Fruit fly (Drosophila melanogaster) whole organism, wandering third instar larva: ENCODE measurements around the gene Rab3-GAP.

ENCODE experiments used
- Abd-B ChIP-seq: fragments of >200 bp; optimal IDR thresholded peaks from 2 replicates; lab custom pipeline; 2017; ENCODE audit warnings: missing biosample characterization, missing genetic modification characterization
- CG32264 ChIP-seq: fragments of 200-800 bp; sonication (Bioruptor generic); optimal IDR thresholded peaks from 2 replicates; lab custom pipeline; 2016; ENCODE audit warnings: missing biosample characterization, missing genetic modification characterization
- CG9705 ChIP-seq: fragments of 200-800 bp; sonication (Bioruptor generic); optimal IDR thresholded peaks from 2 replicates; lab custom pipeline; 2018; ENCODE audit warnings: missing biosample characterization, mild to moderate bottlenecking, missing genetic modification characterization
- CrebA ChIP-seq: fragments of 200-800 bp; sonication (Bioruptor generic); optimal IDR thresholded peaks from 2 replicates; lab custom pipeline; 2016; ENCODE audit warnings: missing biosample characterization, mild to moderate bottlenecking, missing genetic modification characterization, borderline replicate concordance
- Dif ChIP-seq: fragments of 200-275, 200-300 bp; sonication (Bioruptor generic); optimal IDR thresholded peaks from 2 replicates; lab custom pipeline; 2018; ENCODE audit warnings: missing biosample characterization, missing genetic modification characterization; ENCODE audit not compliant: partially characterized antibody
- HLH106 ChIP-seq: fragments of 200-800 bp; optimal IDR thresholded peaks from 3 replicates; lab custom pipeline; 2019; ENCODE audit warnings: missing biosample characterization, mild to moderate bottlenecking, missing genetic modification characterization, moderate library complexity
- Hnf4 ChIP-seq: fragments of 200-800 bp; sonication (Bioruptor generic); optimal IDR thresholded peaks from 2 replicates; lab custom pipeline; 2016; ENCODE audit warnings: missing biosample characterization, mild to moderate bottlenecking, missing genetic modification characterization
- Hr83 ChIP-seq: fragments of 200-300 bp; sonication (Bioruptor generic); optimal IDR thresholded peaks from 2 replicates; lab custom pipeline; 2016; ENCODE audit warnings: missing biosample characterization, mild to moderate bottlenecking, missing genetic modification characterization, moderate library complexity; ENCODE audit not compliant: poor library complexity, severe bottlenecking
- Mio ChIP-seq: sonication (Bioruptor generic); optimal IDR thresholded peaks from 2 replicates; lab custom pipeline; 2016; ENCODE audit warnings: missing biosample characterization, missing genetic modification characterization
- Myc ChIP-seq: fragments of >200 bp; optimal IDR thresholded peaks from 2 replicates; lab custom pipeline; 2017
- N ChIP-seq: fragments of >200 bp; optimal IDR thresholded peaks from 2 replicates; lab custom pipeline; 2018; ENCODE audit warnings: missing biosample characterization, missing external identifiers, missing genetic modification characterization
- OdsH ChIP-seq: fragments of 200-800 bp; sonication (Bioruptor generic); optimal IDR thresholded peaks from 2 replicates; lab custom pipeline; 2016; ENCODE audit warnings: missing biosample characterization, mild to moderate bottlenecking, missing genetic modification characterization
- Rel ChIP-seq, 2 experiments: fragments of 200-800 bp; sonication (Bioruptor generic) in 1 of 2; optimal IDR thresholded peaks; 2 replicates in 1 of 2; 3 replicates in 1 of 2; lab custom pipeline; 2016 to 2019; ENCODE audit warnings: mild to moderate bottlenecking in 2 of 2, missing biosample characterization in 2 of 2, missing genetic modification characterization in 2 of 2, moderate library complexity in 1 of 2
- Sp1 ChIP-seq: fragments of 200-800 bp; sonication (Bioruptor generic); optimal IDR thresholded peaks from 3 replicates; lab custom pipeline; 2019; ENCODE audit warnings: missing biosample characterization, mild to moderate bottlenecking, missing genetic modification characterization, moderate library complexity
- Vsx2 ChIP-seq: fragments of 200-300, 225-300 bp; sonication (Bioruptor generic); optimal IDR thresholded peaks from 2 replicates; lab custom pipeline; 2018; ENCODE audit warnings: missing biosample characterization, missing genetic modification characterization; ENCODE audit not compliant: partially characterized antibody
- br ChIP-seq: fragments of 200-800 bp; sonication (Bioruptor generic); optimal IDR thresholded peaks from 2 replicates; lab custom pipeline; 2016; ENCODE audit warnings: missing biosample characterization, missing genetic modification characterization
- brk ChIP-seq: fragments of 200-800 bp; sonication (Bioruptor generic); optimal IDR thresholded peaks from 2 replicates; lab custom pipeline; 2016; ENCODE audit warnings: missing biosample characterization, mild to moderate bottlenecking, missing genetic modification characterization
- dl ChIP-seq, 2 experiments: fragments of 175-275, 200-275 bp in 1 of 2; fragments of 200-275 bp in 1 of 2; sonication (Bioruptor generic); optimal IDR thresholded peaks; lab custom pipeline; 2018; ENCODE audit warnings: mild to moderate bottlenecking in 2 of 2, missing biosample characterization in 2 of 2, missing genetic modification characterization in 2 of 2, moderate library complexity in 2 of 2; ENCODE audit not compliant: partially characterized antibody in 2 of 2, insufficient read depth in 1 of 2
- dmrt93B ChIP-seq: fragments of 200-800 bp; sonication (Bioruptor generic); optimal IDR thresholded peaks from 2 replicates; lab custom pipeline; 2018; ENCODE audit warnings: missing biosample characterization, mild to moderate bottlenecking, missing genetic modification characterization
- dsf ChIP-seq: sonication (Bioruptor generic); optimal IDR thresholded peaks from 2 replicates; lab custom pipeline; 2016; ENCODE audit warnings: missing biosample characterization, missing genetic modification characterization, borderline replicate concordance
- ey ChIP-seq: fragments of 200-800 bp; sonication (Bioruptor generic); optimal IDR thresholded peaks from 2 replicates; lab custom pipeline; 2016; ENCODE audit warnings: missing biosample characterization, missing genetic modification characterization
- foxo ChIP-seq, 2 experiments: fragments of 200-800 bp; sonication (Bioruptor generic); optimal IDR thresholded peaks; 2 replicates in 1 of 2; 3 replicates in 1 of 2; lab custom pipeline; 2016 to 2017; ENCODE audit warnings: missing biosample characterization in 2 of 2, missing genetic modification characterization in 2 of 2
- fru ChIP-seq: fragments of 200-800 bp; sonication (Bioruptor generic); optimal IDR thresholded peaks from 3 replicates; lab custom pipeline; 2016; ENCODE audit warnings: missing biosample characterization, mild to moderate bottlenecking, missing genetic modification characterization
- h ChIP-seq: fragments of 200-800 bp; sonication (Bioruptor generic); optimal IDR thresholded peaks from 3 replicates; lab custom pipeline; 2016; ENCODE audit warnings: missing biosample characterization, mild to moderate bottlenecking, missing genetic modification characterization
- jim ChIP-seq: fragments of 175-275, 200-325 bp; sonication (Bioruptor generic); optimal IDR thresholded peaks from 2 replicates; lab custom pipeline; 2016; ENCODE audit warnings: missing biosample characterization, mild to moderate bottlenecking, missing genetic modification characterization
- psq ChIP-seq: fragments of 200-800 bp; sonication (Bioruptor generic); optimal IDR thresholded peaks from 3 replicates; lab custom pipeline; 2017; ENCODE audit warnings: missing biosample characterization, mild to moderate bottlenecking, missing genetic modification characterization, moderate library complexity
- rgr ChIP-seq: fragments of 200-800 bp; sonication (Bioruptor generic); optimal IDR thresholded peaks from 3 replicates; lab custom pipeline; 2016; ENCODE audit warnings: missing biosample characterization, mild to moderate bottlenecking, missing genetic modification characterization
- sage ChIP-seq: fragments of 200-800 bp; sonication (Bioruptor generic); optimal IDR thresholded peaks from 2 replicates; lab custom pipeline; 2016; ENCODE audit warnings: missing biosample characterization, mild to moderate bottlenecking, missing genetic modification characterization
- sv ChIP-seq: fragments of 200-800 bp; sonication (Bioruptor generic); optimal IDR thresholded peaks from 3 replicates; lab custom pipeline; 2016; ENCODE audit warnings: missing biosample characterization, missing genetic modification characterization
- woc ChIP-seq: sonication (Bioruptor generic); optimal IDR thresholded peaks from 2 replicates; lab custom pipeline; 2016; ENCODE audit warnings: missing biosample characterization, mild to moderate bottlenecking, missing genetic modification characterization

Rab3-GAP gene

dm6 chr2L:12065683-12066386 lies 2.9 kb upstream of the Rab3-GAP start:
- TF ChIP-seq dmrt93B (GFP tag; lab: Kevin White, UChicago) (peak; percentile 66), fru (GFP tag; lab: Kevin White, UChicago) (peak; percentile 81), h (GFP tag; lab: Kevin White, UChicago) (peak; percentile 63), Hr83 (GFP tag; lab: Kevin White, UChicago) (no peak), sage (GFP tag; lab: Kevin White, UChicago) (peak; percentile 61), ey (GFP tag; lab: Kevin White, UChicago) (peak; percentile 57), OdsH (GFP tag; lab: Kevin White, UChicago) (peak; percentile 79), sv (GFP tag; lab: Kevin White, UChicago) (no peak), foxo (GFP tag; optimal IDR thresholded peaks at IDR 0.05; lab: Kevin White, UChicago) (peak in 1 of 2 experiments; percentile 85), jim (GFP tag; lab: Kevin White, UChicago) (no peak), CG9705 (GFP tag; lab: Kevin White, UChicago) (peak; percentile 56), CG32264 (GFP tag; lab: Kevin White, UChicago) (no peak), HLH106 (tag; lab: Kevin White, UChicago) (peak; percentile 89), br (GFP tag; lab: Kevin White, UChicago) (peak; percentile 29), Sp1 (peak; percentile 93), CrebA (GFP tag; lab: Kevin White, UChicago) (no peak), Rel (GFP tag; optimal IDR thresholded peaks at IDR 0.05; lab: Kevin White, UChicago) (no peak), Rel (tag; optimal IDR thresholded peaks at IDR 0.05; lab: Kevin White, UChicago) (peak; percentile 66), rgr (GFP tag; lab: Kevin White, UChicago) (peak; percentile 77), psq (GFP tag; lab: Kevin White, UChicago) (peak; percentile 80), Dif (GFP tag; lab: Kevin White, UChicago) (peak; percentile 6), woc (GFP tag; lab: Kevin White, UChicago) (peak; percentile 20)

dm6 chr2L:12055837-12056388 lies 7.1 kb downstream of the Rab3-GAP start, which contains the start of the genes JhI-21, RpL7-like and CG34164:
JhI-21 (minus strand) TSS chr2L:12056042.
RpL7-like (plus strand) TSS chr2L:12056326.
CG34164 (plus strand) TSS chr2L:12056348.
- TF ChIP-seq N, result no peak
- no peak for TF ChIP-seq Rel (GFP tag; optimal IDR thresholded peaks at IDR 0.05; lab: Kevin White, UChicago)
- no peak for TF ChIP-seq Rel (tag; optimal IDR thresholded peaks at IDR 0.05; lab: Kevin White, UChicago)
- peak; percentile 12 for TF ChIP-seq Myc (lab: Kevin White, UChicago)
- peak; percentile 7 for TF ChIP-seq h (GFP tag; lab: Kevin White, UChicago)
- no peak for TF ChIP-seq Abd-B (GFP tag; lab: Kevin White, UChicago)
- peak; percentile 47 for TF ChIP-seq Sp1
- no peak for TF ChIP-seq dsf (GFP tag; lab: Kevin White, UChicago)
- no peak for TF ChIP-seq Hnf4
- no peak for TF ChIP-seq br (GFP tag; lab: Kevin White, UChicago)
- no peak for TF ChIP-seq OdsH (GFP tag; lab: Kevin White, UChicago)
- TF ChIP-seq HLH106 (tag; lab: Kevin White, UChicago), result no peak
- TF ChIP-seq Vsx2 (GFP tag; lab: Kevin White, UChicago), result peak; percentile 72
- peak; percentile 75 to 89 for TF ChIP-seq dl (GFP tag; optimal IDR thresholded peaks at IDR 0.05; lab: Kevin White, UChicago; ENCODE audit: insufficient read depth in 1 of 2, partially characterized antibody in 2 of 2)
- no peak for TF ChIP-seq Mio
- TF ChIP-seq Dif (GFP tag; lab: Kevin White, UChicago), result peak; percentile 96
- TF ChIP-seq foxo (GFP tag; optimal IDR thresholded peaks at IDR 0.05; lab: Kevin White, UChicago), result peak in 1 of 2 experiments; percentile 6

- TF ChIP-seq sv (GFP tag; lab: Kevin White, UChicago), result no peak
- TF ChIP-seq psq (GFP tag; lab: Kevin White, UChicago), result no peak
- no peak for TF ChIP-seq Rel (GFP tag; optimal IDR thresholded peaks at IDR 0.05; lab: Kevin White, UChicago)
- no peak for TF ChIP-seq Rel (tag; optimal IDR thresholded peaks at IDR 0.05; lab: Kevin White, UChicago)
- TF ChIP-seq CrebA (GFP tag; lab: Kevin White, UChicago), result no peak
- TF ChIP-seq woc (GFP tag; lab: Kevin White, UChicago), result no peak
- TF ChIP-seq CG9705 (GFP tag; lab: Kevin White, UChicago), result no peak
- TF ChIP-seq dl (GFP tag; optimal IDR thresholded peaks at IDR 0.05; lab: Kevin White, UChicago; ENCODE audit: insufficient read depth in 1 of 2, partially characterized antibody in 2 of 2), result no peak
- TF ChIP-seq brk (GFP tag; lab: Kevin White, UChicago), result no peak
Measured at dm6 chr2L:12053365-12053764, 9.6 kb downstream of the Rab3-GAP start.
